Fruit fly (Drosophila melanogaster): ENCODE data around the gene EMC2B.
A peak's percentile ranks its signal among the peaks of the same experiment; 100 is the strongest.

The EMC2B gene

dm6 chr3R:17002218-17003110 is 10.8 kb upstream of the EMC2B start, which contains the start of the genes Sf3a1 and Irc (continued):
- TF ChIP-seq Ets97D (GFP tag; optimal IDR thresholded peaks at IDR 0.05) (peak; percentile 78), CG18262 (tag; optimal IDR thresholded peaks at IDR 0.05) (peak; percentile 3), dpn (GFP tag; optimal IDR thresholded peaks at IDR 0.05) (peak; percentile 24 to 52), Ets65A (GFP tag) (peak; percentile 90), CG14441 (GFP tag; IDR thresholded peaks at IDR 0.05) (no peak), gsb-n (tag; optimal IDR thresholded peaks at IDR 0.05) (no peak), danr (GFP tag; IDR thresholded peaks at IDR 0.05) (no peak), CG34224 (GFP tag; IDR thresholded peaks at IDR 0.05; ENCODE audit: partially characterized antibody) (peak; percentile 95), CG15479 (GFP tag; optimal IDR thresholded peaks at IDR 0.05) (no peak), CG7839 (tag; optimal IDR thresholded peaks at IDR 0.05) (no peak), H15 (GFP tag; IDR thresholded peaks at IDR 0.05) (no peak; the same call in 2 of the 3 replicates), CG33213 (GFP tag; optimal IDR thresholded peaks at IDR 0.05) (peak; percentile 62), zen2 (GFP tag; IDR thresholded peaks at IDR 0.05; ENCODE audit: partially characterized antibody) (peak; percentile 95), CG10147 (GFP tag; optimal IDR thresholded peaks at IDR 0.05) (no peak), Hr51 (GFP tag; optimal IDR thresholded peaks at IDR 0.05) (no peak), z (GFP tag; IDR thresholded peaks at IDR 0.05) (no peak), Vsx1 (GFP tag; optimal IDR thresholded peaks at IDR 0.05) (no peak), CG10274 (GFP tag; optimal IDR thresholded peaks at IDR 0.05) (no peak), peb (GFP tag; IDR thresholded peaks at IDR 0.05) (no peak), Bteb2 (GFP tag; optimal IDR thresholded peaks at IDR 0.05) (no peak), CG2129 (GFP tag; IDR thresholded peaks at IDR 0.05; ENCODE audit: partially characterized antibody) (peak; percentile 86), CG34422 (GFP tag; IDR thresholded peaks at IDR 0.05) (peak; percentile 46; the same call in 1 of the 3 replicates), CG4820 (GFP tag; optimal IDR thresholded peaks at IDR 0.05) (no peak), CG12659 (GFP tag; optimal IDR thresholded peaks at IDR 0.05) (peak; percentile 59), Atf6 (GFP tag; IDR thresholded peaks at IDR 0.05) (no peak), fd64A (GFP tag; optimal IDR thresholded peaks at IDR 0.05) (no peak), CG14965 (GFP tag; optimal IDR thresholded peaks at IDR 0.05; ENCODE audit: borderline replicate concordance) (no peak), tio (GFP tag; optimal IDR thresholded peaks at IDR 0.05) (no peak), Myb (GFP tag; optimal IDR thresholded peaks at IDR 0.05) (peak; percentile 41), pan (optimal IDR thresholded peaks at IDR 0.05) (no peak), pan (GFP tag; optimal IDR thresholded peaks at IDR 0.05 in 1 of 2, IDR thresholded peaks at IDR 0.05 in 1 of 2) (no peak), CG13775 (GFP tag; optimal IDR thresholded peaks at IDR 0.05) (no peak), nmo (GFP tag; optimal IDR thresholded peaks at IDR 0.05) (peak; percentile 56), Abd-B (GFP tag; optimal IDR thresholded peaks at IDR 0.05) (no peak), twi (tag; optimal IDR thresholded peaks at IDR 0.05) (no peak), HLH4C (GFP tag; IDR thresholded peaks at IDR 0.05; ENCODE audit: partially characterized antibody) (peak; percentile 92), vvl (GFP tag; IDR thresholded peaks at IDR 0.05) (peak; percentile 80; the same call in 1 of the 2 replicates), Fer3 (tag; optimal IDR thresholded peaks at IDR 0.05) (no peak), Xbp1 (GFP tag; optimal IDR thresholded peaks at IDR 0.05) (no peak), kni (GFP tag; optimal IDR thresholded peaks at IDR 0.05) (no peak), Bgb (GFP tag; IDR thresholded peaks at IDR 0.05; ENCODE audit: partially characterized antibody) (peak; percentile 98), esg (GFP tag; conservative IDR thresholded peaks at IDR 0.05) (no peak), luna (GFP tag; optimal IDR thresholded peaks at IDR 0.05) (no peak), CG10267 (tag; optimal IDR thresholded peaks at IDR 0.05) (peak; percentile 42), kay (GFP tag; optimal IDR thresholded peaks at IDR 0.05) (no peak), Xrp1 (GFP tag; IDR thresholded peaks at IDR 0.05) (no peak), Lpt (GFP tag; optimal IDR thresholded peaks at IDR 0.05) (no peak), CG3995 (GFP tag; optimal IDR thresholded peaks at IDR 0.05) (peak; percentile 86), CG1647 (GFP tag; optimal IDR thresholded peaks at IDR 0.05) (peak; percentile 11)
